Worm (Caenorhabditis elegans) whole organism, L3 larva: ENCODE data around the gene pepm-1.

Experiments used
- R02D3.7 ChIP-seq: fragments of 150-350 bp; optimal IDR thresholded peaks from 2 replicates; lab custom pipeline; 2014; ENCODE audit warnings: missing biosample characterization, missing genetic modification characterization
- ZK546.5 ChIP-seq: sonication (generic microtip); optimal IDR thresholded peaks from 2 replicates; lab custom pipeline; 2017; ENCODE audit warnings: missing biosample characterization, missing genetic modification characterization
- aly-2 ChIP-seq: fragments of 150-350 bp; optimal IDR thresholded peaks from 2 replicates; lab custom pipeline; 2014; ENCODE audit warnings: missing biosample characterization, missing genetic modification characterization
- ama-1 ChIP-seq: fragments of 150-350 bp; optimal IDR thresholded peaks from 2 replicates; lab custom pipeline; 2018
- ceh-16 ChIP-seq: sonication (generic microtip); optimal IDR thresholded peaks from 2 replicates; lab custom pipeline; 2017; ENCODE audit warnings: missing biosample characterization, missing genetic modification characterization
- ceh-28 ChIP-seq: fragments of 150-350 bp; optimal IDR thresholded peaks from 2 replicates; lab custom pipeline; 2014; ENCODE audit warnings: missing biosample characterization, missing genetic modification reagents, missing genetic modification characterization
- ceh-82 ChIP-seq: fragments of 150-350 bp; optimal IDR thresholded peaks from 2 replicates; lab custom pipeline; 2014; ENCODE audit warnings: missing biosample characterization, missing genetic modification characterization
- ceh-9 ChIP-seq: sonication (generic microtip); optimal IDR thresholded peaks from 2 replicates; lab custom pipeline; 2018; ENCODE audit warnings: missing biosample characterization, missing genetic modification characterization
- daf-12 ChIP-seq: fragments of 150-350 bp; optimal IDR thresholded peaks from 2 replicates; lab custom pipeline; 2014; ENCODE audit warnings: missing biosample characterization, missing genetic modification reagents, missing genetic modification characterization
- egl-27 ChIP-seq: sonication (generic microtip); optimal IDR thresholded peaks from 4 replicates; lab custom pipeline; 2017; ENCODE audit warnings: missing biosample characterization, missing genetic modification reagents, missing genetic modification characterization
- egl-5 ChIP-seq: fragments of 150-350 bp; optimal IDR thresholded peaks from 2 replicates; lab custom pipeline; 2017; ENCODE audit warnings: missing biosample characterization, missing genetic modification reagents, missing genetic modification characterization, inconsistent platforms
- elt-1 ChIP-seq: fragments of 150-350 bp; optimal IDR thresholded peaks from 2 replicates; lab custom pipeline; 2014; ENCODE audit warnings: missing biosample characterization, missing genetic modification characterization
- elt-2 ChIP-seq: sonication (generic microtip); optimal IDR thresholded peaks from 2 replicates; lab custom pipeline; 2016; ENCODE audit warnings: missing genetic modification reagents, mild to moderate bottlenecking, missing genetic modification characterization, missing compliant biosample characterization
- elt-3 ChIP-seq, 3 experiments: fragments of 150-350 bp in 1 of 3; sonication (generic microtip) in 2 of 3; optimal IDR thresholded peaks; 2 replicates in 2 of 3; 4 replicates in 1 of 3; lab custom pipeline; 2014 to 2017; ENCODE audit warnings: missing biosample characterization in 3 of 3, missing genetic modification characterization in 3 of 3
- eor-1 ChIP-seq, 2 experiments: fragments of 150-350 bp; optimal IDR thresholded peaks; 2 replicates each; lab custom pipeline; 2014 to 2018; ENCODE audit warnings: missing biosample characterization in 2 of 2, missing genetic modification characterization in 2 of 2
- fkh-10 ChIP-seq: sonication (generic microtip); optimal IDR thresholded peaks from 2 replicates; lab custom pipeline; 2017; ENCODE audit warnings: missing biosample characterization, missing genetic modification reagents, missing genetic modification characterization
- fkh-2 ChIP-seq: fragments of 150-350 bp; optimal IDR thresholded peaks from 2 replicates; lab custom pipeline; 2014; ENCODE audit warnings: missing biosample characterization, missing genetic modification reagents, missing genetic modification characterization
- fos-1 ChIP-seq: fragments of 150-350 bp; optimal IDR thresholded peaks from 2 replicates; lab custom pipeline; 2014; ENCODE audit warnings: missing biosample characterization, missing genetic modification characterization
- hmg-11 ChIP-seq: sonication (generic microtip); optimal IDR thresholded peaks from 2 replicates; lab custom pipeline; 2016; ENCODE audit warnings: missing genetic modification characterization, missing compliant biosample characterization
- jun-1 ChIP-seq: fragments of 150-350 bp; optimal IDR thresholded peaks from 2 replicates; lab custom pipeline; 2014; ENCODE audit warnings: missing biosample characterization, missing genetic modification reagents, missing genetic modification characterization
- lin-15B ChIP-seq: fragments of 150-350 bp; optimal IDR thresholded peaks from 2 replicates; lab custom pipeline; 2014; ENCODE audit warnings: missing biosample characterization, missing genetic modification characterization
- lin-39 ChIP-seq: fragments of 150-350 bp; optimal IDR thresholded peaks from 2 replicates; lab custom pipeline; 2018; ENCODE audit warnings: missing biosample characterization, missing genetic modification reagents, missing genetic modification characterization
- lsy-12 ChIP-seq: sonication (generic microtip); optimal IDR thresholded peaks from 2 replicates; lab custom pipeline; 2016; ENCODE audit warnings: mild to moderate bottlenecking, missing genetic modification characterization, missing compliant biosample characterization
- mdl-1 ChIP-seq: fragments of 150-350 bp; optimal IDR thresholded peaks from 2 replicates; lab custom pipeline; 2014; ENCODE audit warnings: missing biosample characterization, missing genetic modification characterization
- mml-1 ChIP-seq: fragments of 150-350 bp; sonication (generic microtip); optimal IDR thresholded peaks from 3 replicates; lab custom pipeline; 2014; ENCODE audit warnings: missing biosample characterization, missing genetic modification characterization
- nfya-1 ChIP-seq: sonication (generic microtip); optimal IDR thresholded peaks from 2 replicates; lab custom pipeline; 2017; ENCODE audit warnings: missing genetic modification characterization, mild to moderate bottlenecking, missing compliant biosample characterization, antibody characterized with exemption, moderate library complexity; ENCODE audit not compliant: insufficient read depth
- nhr-11 ChIP-seq: fragments of 150-350 bp; optimal IDR thresholded peaks from 2 replicates; lab custom pipeline; 2014; ENCODE audit warnings: missing biosample characterization, missing genetic modification characterization
- nhr-12 ChIP-seq: fragments of 150-350 bp; optimal IDR thresholded peaks from 2 replicates; lab custom pipeline; 2014; ENCODE audit warnings: missing biosample characterization, missing genetic modification characterization
- nhr-23 ChIP-seq: fragments of 150-350 bp; optimal IDR thresholded peaks from 2 replicates; lab custom pipeline; 2014; ENCODE audit warnings: missing biosample characterization, missing genetic modification reagents, missing genetic modification characterization
- nhr-237 ChIP-seq: fragments of 150-350 bp; optimal IDR thresholded peaks from 2 replicates; lab custom pipeline; 2014; ENCODE audit warnings: missing biosample characterization, missing genetic modification characterization
- nhr-25 ChIP-seq: sonication (generic microtip); optimal IDR thresholded peaks from 2 replicates; lab custom pipeline; 2017; ENCODE audit warnings: missing biosample characterization, missing genetic modification characterization
- nhr-28 ChIP-seq: fragments of 150-350 bp; optimal IDR thresholded peaks from 2 replicates; lab custom pipeline; 2014; ENCODE audit warnings: missing biosample characterization, missing genetic modification characterization
- nhr-43 ChIP-seq: sonication (generic microtip); optimal IDR thresholded peaks from 2 replicates; lab custom pipeline; 2016; ENCODE audit warnings: mild to moderate bottlenecking, missing genetic modification characterization, missing compliant biosample characterization; ENCODE audit not compliant: poor library complexity, severe bottlenecking
- nhr-67 ChIP-seq: fragments of 150-350 bp; optimal IDR thresholded peaks from 2 replicates; lab custom pipeline; 2014; ENCODE audit warnings: missing biosample characterization, missing genetic modification characterization
- nhr-76 ChIP-seq: fragments of 150-350 bp; sonication (generic microtip); optimal IDR thresholded peaks from 5 replicates; lab custom pipeline; 2014; ENCODE audit warnings: missing biosample characterization, missing genetic modification characterization
- nhr-77 ChIP-seq: fragments of 150-350 bp; optimal IDR thresholded peaks from 2 replicates; lab custom pipeline; 2014; ENCODE audit warnings: missing biosample characterization, missing genetic modification characterization
- pha-4 ChIP-seq: fragments of 150-350 bp; optimal IDR thresholded peaks from 2 replicates; lab custom pipeline; 2014; ENCODE audit warnings: missing biosample characterization, missing genetic modification reagents, missing genetic modification characterization
- pqm-1 ChIP-seq: fragments of 150-350 bp; optimal IDR thresholded peaks from 2 replicates; lab custom pipeline; 2017; ENCODE audit warnings: missing biosample characterization, missing genetic modification characterization, inconsistent platforms
- sea-2 ChIP-seq: fragments of 150-350 bp; sonication (generic microtip); optimal IDR thresholded peaks from 4 replicates; lab custom pipeline; 2014; ENCODE audit warnings: missing biosample characterization, missing genetic modification reagents, missing genetic modification characterization
- skn-1 ChIP-seq: fragments of 150-350 bp; optimal IDR thresholded peaks from 2 replicates; lab custom pipeline; 2014; ENCODE audit warnings: missing biosample characterization, missing genetic modification characterization
- snpc-4 ChIP-seq: fragments of 150-350 bp; optimal IDR thresholded peaks from 2 replicates; lab custom pipeline; 2014; ENCODE audit warnings: missing biosample characterization, missing genetic modification characterization
- tbx-2 ChIP-seq: sonication (generic microtip); optimal IDR thresholded peaks from 2 replicates; lab custom pipeline; 2016; ENCODE audit warnings: mild to moderate bottlenecking, missing genetic modification characterization, missing compliant biosample characterization
- unc-39 ChIP-seq: sonication (generic microtip); optimal IDR thresholded peaks from 4 replicates; lab custom pipeline; 2017; ENCODE audit warnings: missing biosample characterization, missing genetic modification characterization
- unc-62 ChIP-seq: fragments of 150-350 bp; sonication (generic microtip); optimal IDR thresholded peaks from 4 replicates; lab custom pipeline; 2014; ENCODE audit warnings: missing biosample characterization, missing genetic modification reagents, missing genetic modification characterization
- zag-1 ChIP-seq: fragments of 150-350 bp; optimal IDR thresholded peaks from 2 replicates; lab custom pipeline; 2014; ENCODE audit warnings: missing biosample characterization, missing genetic modification characterization
- ztf-11 ChIP-seq: fragments of 150-350 bp; optimal IDR thresholded peaks from 2 replicates; lab custom pipeline; 2014; ENCODE audit warnings: missing biosample characterization, missing genetic modification characterization
- ztf-4 ChIP-seq: fragments of 150-350 bp; optimal IDR thresholded peaks from 2 replicates; lab custom pipeline; 2014; ENCODE audit warnings: missing biosample characterization, missing genetic modification characterization

pepm-1 gene

DNA sequence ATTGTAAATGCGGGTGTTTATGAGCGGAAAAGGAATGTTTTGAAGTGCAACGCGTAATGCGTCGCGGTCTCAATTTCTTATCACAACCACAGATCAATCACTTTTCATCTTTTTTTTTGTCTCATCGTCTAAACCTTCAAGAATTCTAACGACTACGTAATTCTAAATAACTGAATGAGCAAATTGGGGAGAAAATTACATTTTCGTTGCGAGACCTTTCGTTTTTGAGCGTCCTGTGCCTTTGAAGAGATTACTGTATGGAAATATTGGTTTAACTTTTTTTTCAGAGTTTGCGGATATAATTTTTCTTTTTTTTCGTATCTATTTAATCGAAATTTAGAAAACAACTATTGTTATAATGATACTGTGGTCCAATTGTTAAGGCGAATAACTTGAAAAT, 21.6 kb downstream of the pepm-1 start:
- TF ChIP-seq ceh-28 (no peak), R02D3.7 (tag; lab: Kevin White, UChicago) (no peak), tbx-2 (tag; lab: Kevin White, UChicago) (no peak)

DNA sequence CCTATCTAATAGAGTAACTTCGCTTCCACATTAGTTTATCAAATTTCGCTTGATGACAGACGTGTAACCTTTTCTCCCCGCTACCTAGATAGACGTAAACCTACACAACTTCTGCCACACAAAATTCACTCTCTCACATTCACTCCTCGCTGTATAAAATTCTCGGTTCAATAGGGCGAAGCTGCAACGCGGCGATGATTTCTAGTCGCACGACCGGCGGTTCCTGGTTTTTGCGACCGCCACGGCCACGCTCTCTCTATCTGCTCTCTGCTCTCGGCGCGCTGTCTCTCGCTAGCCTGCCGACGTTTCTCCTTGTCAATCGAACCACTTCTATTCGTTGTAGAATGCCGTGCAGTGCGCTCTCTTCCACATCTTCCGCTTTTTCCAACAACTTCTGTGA, 22.0 kb downstream of the pepm-1 start:
- peak in 1 of 3 experiments; percentile 11 for TF ChIP-seq elt-3 (tag; optimal IDR thresholded peaks at IDR 0.05; lab: Kevin White, UChicago)
- TF ChIP-seq fkh-10 (GFP tag; lab: Kevin White, UChicago), result peak; percentile 10
- TF ChIP-seq R02D3.7 (tag; lab: Kevin White, UChicago), result no peak
- TF ChIP-seq nhr-28 (tag; lab: Kevin White, UChicago), result no peak
- peak; percentile 64 for TF ChIP-seq skn-1 (tag; lab: Kevin White, UChicago)
- TF ChIP-seq unc-62 (GFP tag; lab: Kevin White, UChicago), result no peak
- no peak for TF ChIP-seq ceh-9 (tag; lab: Kevin White, UChicago)
- TF ChIP-seq egl-27 (tag; lab: Kevin White, UChicago), result no peak
- no peak for TF ChIP-seq ZK546.5
- TF ChIP-seq nhr-77 (tag; lab: Kevin White, UChicago), result no peak
- TF ChIP-seq mdl-1 (tag; lab: Kevin White, UChicago), result no peak
- TF ChIP-seq nhr-67 (tag; lab: Kevin White, UChicago), result no peak
- no peak for TF ChIP-seq aly-2 (tag; lab: Kevin White, UChicago)
- no peak for TF ChIP-seq ceh-28
- peak; percentile 76 for TF ChIP-seq lsy-12 (tag; lab: Kevin White, UChicago)
- no peak for TF ChIP-seq unc-39 (tag; lab: Kevin White, UChicago)
- TF ChIP-seq zag-1 (tag; lab: Kevin White, UChicago), result no peak
- peak; percentile 89 for TF ChIP-seq snpc-4 (tag; lab: Kevin White, UChicago)
- no peak for TF ChIP-seq egl-5 (tag; lab: Kevin White, UChicago)
- no peak for TF ChIP-seq fkh-2 (tag; lab: Kevin White, UChicago)
- peak; percentile 60 for TF ChIP-seq jun-1
- peak; percentile 92 for TF ChIP-seq hmg-11
- TF ChIP-seq nhr-25, result peak; percentile 86
- TF ChIP-seq nhr-12 (tag; lab: Kevin White, UChicago), result no peak
- TF ChIP-seq nhr-43 (tag; lab: Kevin White, UChicago), result peak; percentile 46
- TF ChIP-seq nhr-11 (tag; lab: Kevin White, UChicago), result no peak
- peak; percentile 50 for TF ChIP-seq ama-1 (lab: Kevin White, UChicago)
- TF ChIP-seq nfya-1 (tag; lab: Kevin White, UChicago), result peak; percentile 87
- TF ChIP-seq mml-1, result no peak
- no peak for TF ChIP-seq fos-1 (tag; lab: Kevin White, UChicago)
- TF ChIP-seq elt-2 (tag; lab: Kevin White, UChicago), result peak; percentile 82
- peak; percentile 96 for TF ChIP-seq lin-15B (tag; lab: Kevin White, UChicago)
- TF ChIP-seq ceh-16, result peak; percentile 25
- TF ChIP-seq lin-39, result peak; percentile 94
- no peak for TF ChIP-seq ztf-4 (tag; lab: Kevin White, UChicago)
- TF ChIP-seq daf-12, result no peak
- peak; percentile 74 for TF ChIP-seq nhr-23 (tag; lab: Kevin White, UChicago)
- no peak for TF ChIP-seq ceh-82 (tag; lab: Kevin White, UChicago)
- TF ChIP-seq nhr-76 (tag; lab: Kevin White, UChicago), result no peak
- peak; percentile 19 for TF ChIP-seq tbx-2 (tag; lab: Kevin White, UChicago)
- no peak for TF ChIP-seq sea-2
- TF ChIP-seq elt-1, result no peak
- no peak for TF ChIP-seq nhr-237 (tag; lab: Kevin White, UChicago)
- TF ChIP-seq pqm-1 (tag; lab: Kevin White, UChicago), result peak; percentile 26
- TF ChIP-seq ztf-11 (tag; lab: Kevin White, UChicago), result no peak
- no peak for TF ChIP-seq eor-1 (tag; optimal IDR thresholded peaks at IDR 0.05; lab: Kevin White, UChicago)
- peak; percentile 68 for TF ChIP-seq pha-4 (tag; lab: Kevin White, UChicago)
